Worm (Caenorhabditis elegans) whole organism, late embryonic: ENCODE data around the gene F18E3.10.
"Not testable (repeated sequence)": the region's sequence is repeated elsewhere in the genome, so short reads cannot be mapped to it uniquely, and the experiment has no call there.

Source experiments
- K02D7.2 ChIP-seq: sonication (generic microtip); optimal IDR thresholded peaks from 2 replicates; lab custom pipeline; 2017; ENCODE audit warnings: mild to moderate bottlenecking, missing genetic modification characterization, missing compliant biosample characterization
- Y22D7AL.16 ChIP-seq: sonication (generic microtip); optimal IDR thresholded peaks from 2 replicates; lab custom pipeline; 2016; ENCODE audit warnings: missing genetic modification characterization, missing compliant biosample characterization
- ahr-1 ChIP-seq: sonication (generic microtip); optimal IDR thresholded peaks from 2 replicates; lab custom pipeline; 2016; ENCODE audit warnings: missing genetic modification characterization, missing compliant biosample characterization
- ceh-45 ChIP-seq: fragments of 200-800 bp; sonication (Bioruptor generic); IDR thresholded peaks from 2 replicates; pipeline ENCODE4 v1.3.6; 2022; ENCODE audit warnings: missing genetic modification reagents, missing genetic modification characterization, missing compliant biosample characterization
- ceh-48 ChIP-seq: sonication (generic microtip); optimal IDR thresholded peaks from 2 replicates; lab custom pipeline; 2016; ENCODE audit warnings: missing genetic modification characterization, inconsistent platforms, missing compliant biosample characterization
- ceh-6 ChIP-seq: fragments of 200-800 bp; sonication (Bioruptor generic); optimal IDR thresholded peaks from 2 replicates; lab custom pipeline; 2018; ENCODE audit warnings: mild to moderate bottlenecking, missing genetic modification characterization, missing compliant biosample characterization
- dve-1 ChIP-seq: sonication (generic microtip); optimal IDR thresholded peaks from 2 replicates; lab custom pipeline; 2017; ENCODE audit warnings: antibody characterized with exemption, mild to moderate bottlenecking, missing genetic modification characterization, missing compliant biosample characterization
- elt-4 ChIP-seq: sonication (generic microtip); optimal IDR thresholded peaks from 2 replicates; lab custom pipeline; 2016; ENCODE audit warnings: missing genetic modification characterization, missing compliant biosample characterization
- ets-4 ChIP-seq: sonication (generic microtip); optimal IDR thresholded peaks from 2 replicates; lab custom pipeline; 2016; ENCODE audit warnings: missing genetic modification characterization, missing compliant biosample characterization
- eyg-1 ChIP-seq: sonication (generic microtip); optimal IDR thresholded peaks from 2 replicates; lab custom pipeline; 2016; ENCODE audit warnings: missing genotype, missing genetic modification characterization, missing compliant biosample characterization
- fax-1 ChIP-seq: sonication (generic microtip); optimal IDR thresholded peaks from 2 replicates; lab custom pipeline; 2016; ENCODE audit warnings: missing genotype, missing genetic modification characterization, missing compliant biosample characterization
- fkh-10 ChIP-seq: fragments of 150-350 bp; optimal IDR thresholded peaks from 2 replicates; lab custom pipeline; 2014; ENCODE audit warnings: missing biosample characterization, missing genetic modification reagents, missing genetic modification characterization
- gmeb-2 ChIP-seq: sonication (generic microtip); optimal IDR thresholded peaks from 2 replicates; lab custom pipeline; 2016; ENCODE audit warnings: missing genetic modification characterization, inconsistent platforms, missing compliant biosample characterization
- hlh-13 ChIP-seq: fragments of 200-800 bp; sonication (Bioruptor generic); optimal IDR thresholded peaks from 2 replicates; lab custom pipeline; 2018; ENCODE audit warnings: mild to moderate bottlenecking, missing genetic modification characterization, missing compliant biosample characterization
- hlh-15 ChIP-seq: sonication (generic microtip); optimal IDR thresholded peaks from 2 replicates; lab custom pipeline; 2016; ENCODE audit warnings: missing genetic modification characterization, missing compliant biosample characterization
- hlh-30 ChIP-seq: sonication (generic microtip); optimal IDR thresholded peaks from 2 replicates; lab custom pipeline; 2017; ENCODE audit warnings: antibody characterized with exemption, missing genetic modification characterization, missing compliant biosample characterization; ENCODE audit not compliant: insufficient read depth
- hlh-6 ChIP-seq: sonication (generic microtip); optimal IDR thresholded peaks from 2 replicates; lab custom pipeline; 2016; ENCODE audit warnings: missing genotype, missing genetic modification characterization, missing compliant biosample characterization
- lim-6 ChIP-seq: sonication (generic microtip); optimal IDR thresholded peaks from 2 replicates; lab custom pipeline; 2016; ENCODE audit warnings: missing genetic modification characterization, missing compliant biosample characterization
- madf-2 ChIP-seq: sonication (generic microtip); optimal IDR thresholded peaks from 2 replicates; lab custom pipeline; 2017; ENCODE audit warnings: missing genetic modification characterization, missing compliant biosample characterization
- nfya-1 ChIP-seq: sonication (generic microtip); optimal IDR thresholded peaks from 2 replicates; lab custom pipeline; 2017; ENCODE audit warnings: missing genetic modification characterization, mild to moderate bottlenecking, missing compliant biosample characterization, antibody characterized with exemption, moderate library complexity
- pax-1 ChIP-seq: fragments of 150-350 bp; optimal IDR thresholded peaks from 2 replicates; lab custom pipeline; 2014; ENCODE audit warnings: missing biosample characterization, missing genetic modification characterization
- pros-1 ChIP-seq: fragments of 150-350 bp; optimal IDR thresholded peaks from 2 replicates; lab custom pipeline; 2014; ENCODE audit warnings: missing biosample characterization, missing genetic modification reagents, missing genetic modification characterization
- ref-2 ChIP-seq: sonication (generic microtip); optimal IDR thresholded peaks from 2 replicates; lab custom pipeline; 2016; ENCODE audit warnings: missing genetic modification characterization, missing compliant biosample characterization
- rnt-1 ChIP-seq: sonication (generic microtip); optimal IDR thresholded peaks from 2 replicates; lab custom pipeline; 2016; ENCODE audit warnings: missing genetic modification characterization, missing compliant biosample characterization
- sdc-2 ChIP-seq: sonication (generic microtip); optimal IDR thresholded peaks from 2 replicates; lab custom pipeline; 2016; ENCODE audit warnings: missing genotype, missing genetic modification characterization, missing compliant biosample characterization
- sox-2 ChIP-seq: fragments of 200-800 bp; sonication (Bioruptor generic); IDR thresholded peaks from 2 replicates; pipeline ENCODE4 v1.3.6; 2022; ENCODE audit warnings: missing genetic modification reagents, missing genetic modification characterization, missing compliant biosample characterization
- syd-9 ChIP-seq: sonication (generic microtip); optimal IDR thresholded peaks from 2 replicates; lab custom pipeline; 2016; ENCODE audit warnings: mild to moderate bottlenecking, missing genetic modification characterization, moderate library complexity, missing compliant biosample characterization
- tbx-2 ChIP-seq: sonication (generic microtip); optimal IDR thresholded peaks from 2 replicates; lab custom pipeline; 2016; ENCODE audit warnings: missing genetic modification characterization, missing compliant biosample characterization
- ttx-3 ChIP-seq: sonication (generic microtip); optimal IDR thresholded peaks from 2 replicates; lab custom pipeline; 2016; ENCODE audit warnings: missing genetic modification reagents, missing genetic modification characterization, missing compliant biosample characterization
- unc-3 ChIP-seq, 2 experiments: fragments of 200-800 bp in 1 of 2; sonication (Bioruptor generic) in 1 of 2; sonication (generic microtip) in 1 of 2; conservative IDR thresholded peaks in 1 of 2; optimal IDR thresholded peaks in 1 of 2; 2 replicates each; pipeline versions ENCODE4 v1.3.6 to Lab custom; 2016 to 2022; ENCODE audit warnings: missing compliant biosample characterization in 2 of 2, missing genetic modification characterization in 2 of 2, missing genetic modification reagents in 1 of 2
- zip-5 ChIP-seq: sonication (generic microtip); optimal IDR thresholded peaks from 2 replicates; lab custom pipeline; 2016; ENCODE audit warnings: missing genetic modification characterization, missing compliant biosample characterization
- ztf-16 ChIP-seq: sonication (generic microtip); optimal IDR thresholded peaks from 2 replicates; lab custom pipeline; 2017; ENCODE audit warnings: missing genetic modification characterization, missing compliant biosample characterization

The F18E3.10 gene

DNA sequence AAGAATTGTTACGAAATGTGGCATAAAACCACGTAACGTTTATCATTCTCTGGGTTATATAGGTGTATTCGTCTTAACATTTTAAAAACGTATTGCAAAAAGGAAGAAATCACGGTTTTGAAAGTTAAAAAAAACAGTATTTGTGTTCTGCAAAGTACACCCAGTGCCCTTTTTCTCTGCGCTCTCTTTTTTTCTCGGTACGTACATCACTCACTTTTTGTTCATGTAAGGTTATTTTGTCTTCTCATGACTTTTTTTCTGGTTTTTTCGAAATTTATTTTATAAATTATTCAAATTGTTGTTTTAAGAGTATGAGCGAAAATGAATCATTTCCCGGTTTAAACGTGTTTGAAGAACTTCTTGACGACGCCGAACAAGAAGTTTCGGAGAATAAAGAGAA, 22.7 kb upstream of the F18E3.10 start, which contains the start of gene F25E5.5:
Gene F25E5.5 (plus strand): TSS at position 301 of the 400 bp plus-strand sequence.
- TF ChIP-seq syd-9 (tag; lab: Kevin White, UChicago) = no peak
- TF ChIP-seq, all 69 proteins: peak for 0

DNA sequence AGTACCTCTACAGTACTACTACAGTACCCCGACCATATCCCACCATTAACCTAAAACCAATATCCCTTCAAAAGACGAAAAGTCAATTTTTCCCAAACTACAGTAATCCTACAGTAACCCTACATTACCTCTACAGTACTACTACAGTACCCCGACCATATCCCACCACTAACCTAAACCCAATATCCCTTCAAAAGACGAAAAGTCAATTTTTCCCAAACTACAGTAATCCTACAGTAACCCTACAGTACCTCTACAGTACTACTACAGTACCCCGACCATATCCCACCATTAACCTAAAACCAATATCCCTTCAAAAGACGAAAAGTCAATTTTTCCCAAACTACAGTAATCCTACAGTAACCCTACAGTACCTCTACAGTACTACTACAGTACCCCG, 20.1 kb upstream of the F18E3.10 start, which contains the start of gene nhr-141:
Gene nhr-141 (plus strand): TSS at position 331 of the 400 bp plus-strand sequence.
- not testable (repeated sequence) for TF ChIP-seq rnt-1 (tag; lab: Kevin White, UChicago); tbx-2; ztf-16 (tag; lab: Kevin White, UChicago)
- TF ChIP-seq, all 69 proteins: peak for 0; not testable (repeated sequence) for 69

- TF ChIP-seq ceh-45 = peak; percentile 60; the same call in 1 of the 2 replicates
Measured at ce11 chrV:7443480-7443879, 19.2 kb upstream of the F18E3.10 start.

ce11 chrV:7439807-7440206, 15.6 kb upstream of the F18E3.10 start, which contains the start of gene try-13:
try-13 (plus strand) TSS chrV:7440107.
- TF ChIP-seq hlh-30 (tag; lab: Kevin White, UChicago) = no peak
- no peak for TF ChIP-seq ahr-1 (tag; lab: Kevin White, UChicago)
- TF ChIP-seq fax-1 (tag; lab: Kevin White, UChicago) = no peak
- TF ChIP-seq rnt-1 (tag; lab: Kevin White, UChicago) = no peak
- TF ChIP-seq ets-4 (tag; lab: Kevin White, UChicago) = no peak
- TF ChIP-seq pax-1 (tag; lab: Kevin White, UChicago) = no peak
- no peak for TF ChIP-seq syd-9 (tag; lab: Kevin White, UChicago)
- TF ChIP-seq dve-1 (tag; lab: Kevin White, UChicago) = no peak

ce11 chrV:7437985-7438384, 13.7 kb upstream of the F18E3.10 start, which contains the start of gene F25E5.16:
F25E5.16 (plus strand) TSS chrV:7438285.
- TF ChIP-seq hlh-30 (tag; lab: Kevin White, UChicago) (no peak), nfya-1 (tag; lab: Kevin White, UChicago) (no peak), eyg-1 (no peak), K02D7.2 (no peak), hlh-13 (GFP tag; lab: Kevin White, UChicago) (no peak), zip-5 (tag; lab: Kevin White, UChicago) (no peak), fkh-10 (no peak), Y22D7AL.16 (no peak), hlh-15 (tag; lab: Kevin White, UChicago) (no peak), unc-3 (GFP tag; conservative IDR thresholded peaks at IDR 0.05; lab: Robert Waterston, UW) (no peak), unc-3 (tag; optimal IDR thresholded peaks at IDR 0.05; lab: Kevin White, UChicago) (no peak), lim-6 (tag; lab: Kevin White, UChicago) (no peak), madf-2 (tag; lab: Kevin White, UChicago) (no peak), gmeb-2 (no peak), ttx-3 (no peak), pros-1 (tag; lab: Kevin White, UChicago) (no peak)

DNA sequence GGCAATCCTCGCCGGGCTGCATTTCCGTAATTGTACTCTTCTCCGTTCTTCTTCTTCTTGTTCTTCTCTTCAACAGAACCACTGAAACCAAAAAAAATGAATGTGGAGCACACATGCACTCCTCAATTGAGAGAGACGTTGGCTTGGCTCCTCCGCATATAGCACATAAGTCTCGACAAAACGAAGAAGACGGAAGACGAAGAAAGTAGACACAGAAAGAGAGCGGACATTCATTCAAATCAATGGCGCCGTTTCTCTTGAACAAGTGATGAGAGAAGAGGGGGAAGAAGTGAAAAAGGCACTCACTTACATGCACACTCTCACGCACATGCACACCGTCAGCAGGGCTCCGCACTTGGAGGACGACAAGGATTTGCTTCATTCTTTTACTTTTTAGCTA, 13.3 kb upstream of the F18E3.10 start, which contains the start of gene F25E5.9:
Gene F25E5.9 (minus strand): TSS at position 382 of the 400 bp plus-strand sequence.
- TF ChIP-seq hlh-6 (tag; lab: Kevin White, UChicago) (no peak), ets-4 (tag; lab: Kevin White, UChicago) (no peak), hlh-13 (GFP tag; lab: Kevin White, UChicago) (no peak), pax-1 (tag; lab: Kevin White, UChicago) (no peak), pros-1 (tag; lab: Kevin White, UChicago) (no peak), elt-4 (tag; lab: Kevin White, UChicago) (no peak), ceh-48 (tag; lab: Kevin White, UChicago) (no peak), K02D7.2 (no peak), unc-3 (GFP tag; conservative IDR thresholded peaks at IDR 0.05; lab: Robert Waterston, UW) (no peak), unc-3 (tag; optimal IDR thresholded peaks at IDR 0.05; lab: Kevin White, UChicago) (no peak), ref-2 (tag; lab: Kevin White, UChicago) (no peak), fax-1 (tag; lab: Kevin White, UChicago) (no peak), ceh-6 (GFP tag; lab: Kevin White, UChicago) (no peak), lim-6 (tag; lab: Kevin White, UChicago) (no peak), sox-2 (GFP tag; lab: Robert Waterston, UW) (no peak), sdc-2 (no peak)
